Fruit fly (Drosophila melanogaster) whole organism, embryonic: ENCODE measurements around the gene cd.

Experiments
- Aef1 ChIP-seq: fragments of 200-800 bp; sonication (Bioruptor generic); IDR thresholded peaks from 3 replicates; pipeline ENCODE4 v1.3.6; 2022; ENCODE audit warnings: missing biosample characterization, missing genetic modification characterization
- CG1024 ChIP-seq: fragments of 200-800 bp; sonication (Bioruptor generic); IDR thresholded peaks from 2 replicates; pipeline ENCODE4 v1.3.6; 2022; ENCODE audit warnings: missing biosample characterization, missing genetic modification characterization
- CG10654 ChIP-seq: fragments of 200-800 bp; sonication (Bioruptor generic); optimal IDR thresholded peaks from 2 replicates; lab custom pipeline; 2016; ENCODE audit warnings: missing biosample characterization, missing genetic modification characterization
- CG12391 ChIP-seq: fragments of 200-800 bp; sonication (Bioruptor generic); optimal IDR thresholded peaks from 3 replicates; lab custom pipeline; 2018; ENCODE audit warnings: missing biosample characterization, mild to moderate bottlenecking, missing genetic modification characterization, moderate library complexity
- CG13123 ChIP-seq: fragments of 200-800 bp; sonication (Bioruptor generic); optimal IDR thresholded peaks from 2 replicates; lab custom pipeline; 2016; ENCODE audit warnings: missing biosample characterization, missing genetic modification characterization
- CG14050 ChIP-seq: fragments of 200-800 bp; sonication (Bioruptor generic); IDR thresholded peaks from 3 replicates; pipeline ENCODE4 v1.3.6; 2022; ENCODE audit warnings: missing biosample characterization, missing genetic modification characterization
- CG15073 ChIP-seq: fragments of 200-800 bp; sonication (Bioruptor generic); optimal IDR thresholded peaks from 2 replicates; lab custom pipeline; 2016; ENCODE audit warnings: missing biosample characterization, missing genetic modification characterization
- CG1602 ChIP-seq: fragments of 200-800 bp; sonication (Bioruptor generic); optimal IDR thresholded peaks from 3 replicates; lab custom pipeline; 2016; ENCODE audit warnings: missing biosample characterization, missing genetic modification characterization
- CG17328 ChIP-seq: fragments of 200-800 bp; sonication (Bioruptor generic); IDR thresholded peaks from 2 replicates; pipeline ENCODE4 v1.3.6; 2022; ENCODE audit warnings: missing biosample characterization, missing genetic modification characterization
- CG17385 ChIP-seq: fragments of 200-800 bp; sonication (Bioruptor generic); optimal IDR thresholded peaks from 3 replicates; lab custom pipeline; 2018; ENCODE audit warnings: missing biosample characterization, mild to moderate bottlenecking, missing genetic modification characterization
- CG2712 ChIP-seq: fragments of 200-800 bp; optimal IDR thresholded peaks from 3 replicates; lab custom pipeline; 2019; ENCODE audit warnings: missing biosample characterization, mild to moderate bottlenecking, missing genetic modification characterization, moderate library complexity
- CG34224 ChIP-seq: fragments of 200-800 bp; sonication (Bioruptor generic); IDR thresholded peaks from 3 replicates; pipeline ENCODE4 v1.3.6; 2022; ENCODE audit warnings: missing biosample characterization, missing genetic modification characterization; ENCODE audit not compliant: partially characterized antibody
- CG42726 ChIP-seq: fragments of 200-800 bp; sonication (Bioruptor generic); IDR thresholded peaks from 2 replicates; pipeline ENCODE4 v1.3.6; 2022; ENCODE audit warnings: missing biosample characterization, missing genetic modification characterization; ENCODE audit not compliant: partially characterized antibody
- CG4282 ChIP-seq: fragments of 200-800 bp; sonication (Bioruptor generic); optimal IDR thresholded peaks from 2 replicates; lab custom pipeline; 2016; ENCODE audit warnings: missing biosample characterization, missing genetic modification characterization
- CG4360 ChIP-seq: fragments of 200-800 bp; sonication (Bioruptor generic); IDR thresholded peaks from 2 replicates; pipeline ENCODE4 v1.3.6; 2022; ENCODE audit warnings: missing biosample characterization, missing genetic modification characterization
- CG4707 ChIP-seq: fragments of 200-800 bp; sonication (Bioruptor generic); optimal IDR thresholded peaks from 2 replicates; lab custom pipeline; 2018; ENCODE audit warnings: missing biosample characterization, mild to moderate bottlenecking, missing genetic modification characterization, moderate library complexity
- CG6689 ChIP-seq: fragments of 200-800 bp; sonication (Bioruptor generic); IDR thresholded peaks from 2 replicates; pipeline ENCODE4 v1.3.6; 2022; ENCODE audit warnings: missing biosample characterization, missing genetic modification characterization
- CG9609 ChIP-seq: fragments of 200-800 bp; sonication (Bioruptor generic); optimal IDR thresholded peaks from 3 replicates; lab custom pipeline; 2016; ENCODE audit warnings: missing biosample characterization, missing genetic modification characterization
- CG9932 ChIP-seq: fragments of 200-800 bp; sonication (Bioruptor generic); IDR thresholded peaks from 2 replicates; pipeline ENCODE4 v1.3.6; 2022; ENCODE audit warnings: missing biosample characterization, missing genetic modification characterization
- Chrac-16 ChIP-seq: fragments of 200-800 bp; sonication (Bioruptor generic); optimal IDR thresholded peaks from 3 replicates; lab custom pipeline; 2016; ENCODE audit warnings: missing biosample characterization, missing genetic modification characterization
- CoRest ChIP-seq: fragments of 200-800 bp; sonication (Bioruptor generic); optimal IDR thresholded peaks from 3 replicates; lab custom pipeline; 2018; ENCODE audit warnings: missing biosample characterization, mild to moderate bottlenecking, missing genetic modification characterization, moderate library complexity
- Dfd ChIP-seq, 2 experiments: fragments of >200 bp; optimal IDR thresholded peaks; 2 replicates each; lab custom pipeline; 2017; ENCODE audit warnings: missing biosample characterization in 2 of 2, missing genetic modification characterization in 2 of 2
- Dref ChIP-seq: fragments of 200-800 bp; sonication (Bioruptor generic); IDR thresholded peaks from 2 replicates; pipeline ENCODE4 v1.3.6; 2022; ENCODE audit warnings: missing biosample characterization, missing genetic modification characterization
- Hr3 ChIP-seq: fragments of 200-800 bp; sonication (Bioruptor generic); optimal IDR thresholded peaks from 3 replicates; lab custom pipeline; 2016; ENCODE audit warnings: missing biosample characterization, missing genetic modification characterization
- Mad ChIP-seq: fragments of 200-800 bp; sonication (Bioruptor generic); optimal IDR thresholded peaks from 2 replicates; lab custom pipeline; 2016; ENCODE audit warnings: missing biosample characterization, missing genetic modification characterization
- Meics ChIP-seq: fragments of 200-800 bp; sonication (Bioruptor generic); optimal IDR thresholded peaks from 2 replicates; lab custom pipeline; 2017; ENCODE audit warnings: missing biosample characterization, mild to moderate bottlenecking, missing genetic modification characterization
- Mes4 ChIP-seq: fragments of 200-800 bp; sonication (Bioruptor generic); optimal IDR thresholded peaks from 2 replicates; lab custom pipeline; 2016; ENCODE audit warnings: missing biosample characterization, missing genetic modification characterization
- Mrtf ChIP-seq: fragments of 200-800 bp; sonication (Bioruptor generic); IDR thresholded peaks from 3 replicates; pipeline ENCODE4 v1.3.6; 2022; ENCODE audit warnings: missing biosample characterization, missing genetic modification characterization
- Ravus ChIP-seq: fragments of 200-800 bp; sonication (Bioruptor generic); IDR thresholded peaks from 2 replicates; pipeline ENCODE4 v1.3.6; 2022; ENCODE audit warnings: missing biosample characterization, missing genetic modification characterization
- Rfx ChIP-seq: fragments of 200-800 bp; sonication (Bioruptor generic); IDR thresholded peaks from 2 replicates; pipeline ENCODE4 v1.3.6; 2022; ENCODE audit warnings: missing biosample characterization, missing genetic modification characterization
- Sox102F ChIP-seq: fragments of 200-800 bp; sonication (Bioruptor generic); optimal IDR thresholded peaks from 2 replicates; lab custom pipeline; 2018; ENCODE audit warnings: missing biosample characterization, mild to moderate bottlenecking, missing genetic modification characterization, moderate library complexity
- Tbp ChIP-seq: fragments of >200 bp; optimal IDR thresholded peaks from 2 replicates; lab custom pipeline; 2018; ENCODE audit warnings: missing biosample characterization, missing genetic modification characterization
- Xrp1 ChIP-seq: fragments of 200-800 bp; sonication (Bioruptor generic); IDR thresholded peaks from 2 replicates; pipeline ENCODE4 v1.3.6; 2022; ENCODE audit warnings: missing biosample characterization, missing genetic modification characterization
- ase ChIP-seq: fragments of 200-800 bp; sonication (Bioruptor generic); IDR thresholded peaks from 3 replicates; pipeline ENCODE4 v1.3.6; 2022; ENCODE audit warnings: missing biosample characterization, missing genetic modification characterization
- az2 ChIP-seq: fragments of 200-800 bp; sonication (Bioruptor generic); optimal IDR thresholded peaks from 3 replicates; lab custom pipeline; 2016; ENCODE audit warnings: missing biosample characterization, missing genetic modification characterization
- caup ChIP-seq: fragments of 200-800 bp; sonication (Bioruptor generic); optimal IDR thresholded peaks from 3 replicates; lab custom pipeline; 2017; ENCODE audit warnings: missing biosample characterization, mild to moderate bottlenecking, missing genetic modification characterization, moderate library complexity; ENCODE audit not compliant: severe bottlenecking
- cg ChIP-seq: fragments of 200-800 bp; sonication (Bioruptor generic); optimal IDR thresholded peaks from 3 replicates; lab custom pipeline; 2019; ENCODE audit warnings: missing biosample characterization, mild to moderate bottlenecking, missing genetic modification characterization, moderate library complexity
- ci ChIP-seq: fragments of 200-800 bp; sonication (Bioruptor generic); IDR thresholded peaks from 3 replicates; pipeline ENCODE4 v1.3.6; 2022; ENCODE audit warnings: missing biosample characterization, missing genetic modification characterization
- corto ChIP-seq: fragments of 200-800 bp; sonication (Bioruptor generic); optimal IDR thresholded peaks from 2 replicates; lab custom pipeline; 2016; ENCODE audit warnings: missing biosample characterization, mild to moderate bottlenecking, missing genetic modification characterization, moderate library complexity
- crol ChIP-seq: fragments of 200-800 bp; sonication (Bioruptor generic); IDR thresholded peaks from 2 replicates; pipeline ENCODE4 v1.3.6; 2022; ENCODE audit warnings: missing biosample characterization, missing genetic modification characterization
- crp ChIP-seq, 2 experiments: fragments of 200-800 bp; sonication (Bioruptor generic); optimal IDR thresholded peaks; 2 replicates in 1 of 2; 3 replicates in 1 of 2; lab custom pipeline; 2017; ENCODE audit warnings: missing biosample characterization in 2 of 2, missing genetic modification characterization in 2 of 2, mild to moderate bottlenecking in 1 of 2, moderate library complexity in 1 of 2
- fd102C ChIP-seq: fragments of 200-800 bp; sonication (Bioruptor generic); optimal IDR thresholded peaks from 2 replicates; lab custom pipeline; 2018; ENCODE audit warnings: missing biosample characterization, mild to moderate bottlenecking, missing genetic modification characterization, moderate library complexity
- fd96Cb ChIP-seq: fragments of 200-800 bp; sonication (Bioruptor generic); optimal IDR thresholded peaks from 2 replicates; lab custom pipeline; 2018; ENCODE audit warnings: missing biosample characterization, mild to moderate bottlenecking, missing genetic modification characterization, moderate library complexity
- gt ChIP-seq: fragments of 200-800 bp; sonication (Bioruptor generic); IDR thresholded peaks from 2 replicates; pipeline ENCODE4 v1.3.6; 2022; ENCODE audit warnings: missing biosample characterization, missing genetic modification characterization
- ken ChIP-seq: fragments of 200-800 bp; sonication (Bioruptor generic); IDR thresholded peaks from 3 replicates; pipeline ENCODE4 v1.3.6; 2022; ENCODE audit warnings: missing biosample characterization, missing genetic modification characterization
- prd ChIP-seq, 3 experiments: fragments of >200 bp in 2 of 3; fragments of 200-800 bp in 1 of 3; sonication (Bioruptor generic) in 1 of 3; optimal IDR thresholded peaks in 2 of 3; IDR thresholded peaks in 1 of 3; 2 replicates in 2 of 3; 3 replicates in 1 of 3; pipeline versions ENCODE4 v1.3.6 to Lab custom; 2017 to 2022; ENCODE audit warnings: missing biosample characterization in 1 of 3, missing genetic modification characterization in 1 of 3
- pros ChIP-seq: fragments of 200-800 bp; sonication (Bioruptor generic); optimal IDR thresholded peaks from 3 replicates; lab custom pipeline; 2019; ENCODE audit warnings: missing biosample characterization, mild to moderate bottlenecking, missing genetic modification characterization, moderate library complexity
- ranshi ChIP-seq: fragments of 200-800 bp; sonication (Bioruptor generic); IDR thresholded peaks from 2 replicates; pipeline ENCODE4 v1.3.6; 2022; ENCODE audit warnings: missing biosample characterization, missing genetic modification characterization
- so ChIP-seq: fragments of 200-800 bp; sonication (Bioruptor generic); IDR thresholded peaks from 3 replicates; pipeline ENCODE4 v1.3.6; 2022; ENCODE audit warnings: missing biosample characterization, missing genetic modification characterization
- stc ChIP-seq: fragments of 200-800 bp; sonication (Bioruptor generic); IDR thresholded peaks from 2 replicates; pipeline ENCODE4 v1.3.6; 2022; ENCODE audit warnings: missing biosample characterization, missing genetic modification characterization

Gene cd

dm6 chr3R:22667959-22668316 lies 26.8 kb upstream of the cd start:
- TF ChIP-seq cg (peak; percentile 61), Mad (GFP tag; lab: Kevin White, UChicago) (no peak), crol (GFP tag; lab: Robert Waterston, UW) (peak; percentile 42), CG4360 (peak; percentile 50; the same call in 1 of the 2 replicates), ase (GFP tag; lab: Robert Waterston, UW) (no peak), ken (GFP tag; lab: Robert Waterston, UW) (0 out of 3 replicates have a peak, but pooled peaks have one; percentile 1), Dfd (GFP tag; optimal IDR thresholded peaks at IDR 0.05; lab: Kevin White, UChicago) (no peak)

- peak; percentile 58 for TF ChIP-seq CG17328
- TF ChIP-seq CG2712 (tag; lab: Kevin White, UChicago) = peak; percentile 1
- no peak for TF ChIP-seq prd (optimal IDR thresholded peaks at IDR 0.05; lab: Kevin White, UChicago)
- TF ChIP-seq prd (GFP tag; IDR thresholded peaks at IDR 0.05; lab: Robert Waterston, UW) = peak; percentile 61; the same call in 2 of the 3 replicates
- peak; percentile 15 for TF ChIP-seq CG1602 (GFP tag; lab: Kevin White, UChicago)
- no peak for TF ChIP-seq fd102C (GFP tag; lab: Kevin White, UChicago)
- peak; percentile 77 for TF ChIP-seq ci (GFP tag; lab: Robert Waterston, UW)
- no peak for TF ChIP-seq CG42726
- TF ChIP-seq so (GFP tag; lab: Robert Waterston, UW) = no peak
- TF ChIP-seq az2 (GFP tag; lab: Kevin White, UChicago) = peak; percentile 32
- TF ChIP-seq corto (GFP tag; lab: Kevin White, UChicago) = no peak
- peak; percentile 31; the same call in 1 of the 2 replicates for TF ChIP-seq stc (GFP tag; lab: Robert Waterston, UW)
- peak; percentile 32 for TF ChIP-seq CG12391 (tag; lab: Kevin White, UChicago)
- TF ChIP-seq Tbp (GFP tag; lab: Kevin White, UChicago) = no peak
- 0 out of 2 replicates have a peak, but pooled peaks have one; percentile 31 for TF ChIP-seq CG1024
- no peak for TF ChIP-seq gt (GFP tag; lab: Robert Waterston, UW)
- no peak for TF ChIP-seq CG4282 (GFP tag; lab: Kevin White, UChicago)
- TF ChIP-seq CG9609 = no peak
- TF ChIP-seq Sox102F (GFP tag; lab: Kevin White, UChicago) = peak; percentile 57
- peak; percentile 54 for TF ChIP-seq CG9932 (GFP tag; lab: Robert Waterston, UW)
- 0 out of 2 replicates have a peak, but pooled peaks have one; percentile 8 for TF ChIP-seq Rfx
- TF ChIP-seq CG14050 (GFP tag; lab: Robert Waterston, UW) = peak; percentile 33; the same call in 1 of the 3 replicates
- TF ChIP-seq Ravus (GFP tag; lab: Robert Waterston, UW) = peak; percentile 1; the same call in 1 of the 2 replicates
- TF ChIP-seq Xrp1 (GFP tag; lab: Robert Waterston, UW) = peak; percentile 18; the same call in 1 of the 2 replicates
- no peak for TF ChIP-seq CG15073
- TF ChIP-seq Hr3 (GFP tag; lab: Kevin White, UChicago) = peak; percentile 31
- TF ChIP-seq CG6689 (GFP tag; lab: Robert Waterston, UW) = peak; percentile 37
- TF ChIP-seq CG4707 = no peak
- peak; percentile 38; the same call in 2 of the 3 replicates for TF ChIP-seq Aef1 (GFP tag; lab: Robert Waterston, UW)
- no peak for TF ChIP-seq Meics (GFP tag; lab: Kevin White, UChicago)
- no peak for TF ChIP-seq caup (GFP tag; lab: Kevin White, UChicago)
- TF ChIP-seq fd96Cb = no peak
- peak; percentile 42; the same call in 1 of the 2 replicates for TF ChIP-seq ranshi
- TF ChIP-seq Dref (GFP tag; lab: Robert Waterston, UW) = no peak
- TF ChIP-seq Mes4 (GFP tag; lab: Kevin White, UChicago) = no peak
- TF ChIP-seq crp (GFP tag; optimal IDR thresholded peaks at IDR 0.05; lab: Kevin White, UChicago) = no peak
- no peak for TF ChIP-seq Mrtf (GFP tag; lab: Robert Waterston, UW)
- peak; percentile 4 for TF ChIP-seq CG13123 (GFP tag; lab: Kevin White, UChicago)
- peak; percentile 20 for TF ChIP-seq CG17385 (GFP tag; lab: Kevin White, UChicago)
- TF ChIP-seq CoRest (tag; lab: Kevin White, UChicago) = peak; percentile 23
- peak; percentile 26 for TF ChIP-seq Chrac-16 (GFP tag; lab: Kevin White, UChicago)
- TF ChIP-seq pros (GFP tag; lab: Kevin White, UChicago) = no peak
- TF ChIP-seq CG34224 = no peak
- TF ChIP-seq CG10654 = no peak
Measured at dm6 chr3R:22668622-22669021, 26.1 kb upstream of the cd start.
